Fruit fly (Drosophila melanogaster): ENCODE measurements around the gene Vta1.

dm6 chr3L:1692859-1693258 lies 40.2 kb upstream of the Vta1 start:
- TF ChIP-seq Hr83 (GFP tag; optimal IDR thresholded peaks at IDR 0.05; ENCODE audit: poor library complexity, severe bottlenecking), result no peak
- no peak for TF ChIP-seq Dfd (GFP tag; optimal IDR thresholded peaks at IDR 0.05)
- TF ChIP-seq foxo (GFP tag; optimal IDR thresholded peaks at IDR 0.05), result no peak
- no peak for TF ChIP-seq usp (GFP tag; optimal IDR thresholded peaks at IDR 0.05)
- TF ChIP-seq ey (GFP tag; optimal IDR thresholded peaks at IDR 0.05), result no peak
- TF ChIP-seq Hr78 (GFP tag; optimal IDR thresholded peaks at IDR 0.05), result no peak
- no peak for TF ChIP-seq CrebA (GFP tag; optimal IDR thresholded peaks at IDR 0.05; ENCODE audit: borderline replicate concordance)
- no peak for TF ChIP-seq Sp1 (GFP tag; optimal IDR thresholded peaks at IDR 0.05)

Measured in whole organism, wandering third instar larva.